Fruit fly (Drosophila melanogaster) whole organism, prepupa: ENCODE results near the gene ninaC.
A peak's percentile ranks its signal among the peaks of the same experiment; 100 is the strongest.

ENCODE experiments used
- Blimp-1 ChIP-seq: fragments of 200-800 bp; sonication (Bioruptor generic); optimal IDR thresholded peaks from 3 replicates; lab custom pipeline; 2017; ENCODE audit warnings: missing biosample characterization, missing genetic modification characterization, mild to moderate bottlenecking, moderate library complexity, missing genetic modification reagents
- CG10669 ChIP-seq: fragments of 200-800 bp; sonication (Bioruptor generic); optimal IDR thresholded peaks from 3 replicates; lab custom pipeline; 2018; ENCODE audit warnings: missing biosample characterization, mild to moderate bottlenecking, missing genetic modification characterization, moderate library complexity
- CG11762 ChIP-seq: fragments of 200-800 bp; sonication (Bioruptor generic); optimal IDR thresholded peaks from 3 replicates; lab custom pipeline; 2016; ENCODE audit warnings: missing biosample characterization, missing genetic modification characterization; ENCODE audit not compliant: insufficient read depth
- CG15336 ChIP-seq: fragments of 200-800 bp; sonication (Bioruptor generic); IDR thresholded peaks from 2 replicates; pipeline ENCODE4 v1.3.6; 2022; ENCODE audit warnings: missing biosample characterization, missing genetic modification characterization
- CG1621 ChIP-seq: fragments of 200-800 bp; sonication (Bioruptor generic); optimal IDR thresholded peaks from 3 replicates; lab custom pipeline; 2018; ENCODE audit warnings: missing biosample characterization, mild to moderate bottlenecking, missing genetic modification characterization
- CG16779 ChIP-seq: fragments of 200-800 bp; sonication (Bioruptor generic); optimal IDR thresholded peaks from 3 replicates; lab custom pipeline; 2017; ENCODE audit warnings: missing biosample characterization, mild to moderate bottlenecking, missing genetic modification characterization
- CG3032 ChIP-seq: fragments of 200-800 bp; optimal IDR thresholded peaks from 2 replicates; lab custom pipeline; 2019; ENCODE audit warnings: missing biosample characterization, mild to moderate bottlenecking, missing genetic modification characterization, moderate library complexity
- CG31627 ChIP-seq: fragments of 200-800 bp; sonication (Bioruptor generic); optimal IDR thresholded peaks from 3 replicates; lab custom pipeline; 2016; ENCODE audit warnings: missing biosample characterization, missing genetic modification characterization
- CG32006 ChIP-seq: fragments of 200-800 bp; sonication (Bioruptor generic); optimal IDR thresholded peaks from 3 replicates; lab custom pipeline; 2017; ENCODE audit warnings: missing biosample characterization, mild to moderate bottlenecking, missing genetic modification characterization
- CG34406 ChIP-seq: fragments of 200-800 bp; sonication (Bioruptor generic); optimal IDR thresholded peaks from 3 replicates; lab custom pipeline; 2016; ENCODE audit warnings: missing biosample characterization, missing genetic modification characterization
- CG3919 ChIP-seq: fragments of 200-800 bp; sonication (Bioruptor generic); optimal IDR thresholded peaks from 3 replicates; lab custom pipeline; 2016; ENCODE audit warnings: missing biosample characterization, missing genetic modification characterization
- CG4318 ChIP-seq: fragments of 200-800 bp; sonication (Bioruptor generic); optimal IDR thresholded peaks from 3 replicates; lab custom pipeline; 2017; ENCODE audit warnings: missing biosample characterization, mild to moderate bottlenecking, missing genetic modification characterization
- CG6163 ChIP-seq: fragments of 200-800 bp; sonication (Bioruptor generic); IDR thresholded peaks from 3 replicates; pipeline ENCODE4 v1.3.6; 2022; ENCODE audit warnings: missing biosample characterization, missing genetic modification characterization
- CG6276 ChIP-seq: fragments of 200-800 bp; sonication (Bioruptor generic); optimal IDR thresholded peaks from 2 replicates; lab custom pipeline; 2017; ENCODE audit warnings: missing biosample characterization, mild to moderate bottlenecking, missing genetic modification characterization
- CG6792 ChIP-seq: fragments of 200-800 bp; sonication (Bioruptor generic); optimal IDR thresholded peaks from 3 replicates; lab custom pipeline; 2016; ENCODE audit warnings: missing biosample characterization, missing genetic modification characterization
- CG6808 ChIP-seq: fragments of 200-800 bp; sonication (Bioruptor generic); optimal IDR thresholded peaks from 3 replicates; lab custom pipeline; 2017; ENCODE audit warnings: missing biosample characterization, missing genetic modification characterization, mild to moderate bottlenecking, moderate library complexity, missing genetic modification reagents
- CG6854 ChIP-seq: fragments of 200-800 bp; sonication (Bioruptor generic); optimal IDR thresholded peaks from 2 replicates; lab custom pipeline; 2017; ENCODE audit warnings: missing biosample characterization, mild to moderate bottlenecking, missing genetic modification characterization
- CG8119 ChIP-seq: fragments of 200-800 bp; sonication (Bioruptor generic); IDR thresholded peaks from 3 replicates; pipeline ENCODE4 v1.3.6; 2022; ENCODE audit warnings: missing biosample characterization, missing genetic modification characterization
- CG8319 ChIP-seq: fragments of 200-800 bp; sonication (Bioruptor generic); optimal IDR thresholded peaks from 3 replicates; lab custom pipeline; 2016; ENCODE audit warnings: missing biosample characterization, missing genetic modification characterization
- Eip75B ChIP-seq: fragments of 200-800 bp; sonication (Bioruptor generic); optimal IDR thresholded peaks from 3 replicates; lab custom pipeline; 2016; ENCODE audit warnings: missing biosample characterization, missing genetic modification characterization
- Eip93F ChIP-seq: fragments of 200-800 bp; sonication (Bioruptor generic); optimal IDR thresholded peaks from 2 replicates; lab custom pipeline; 2016; ENCODE audit warnings: missing biosample characterization, mild to moderate bottlenecking, missing genetic modification characterization
- Ets21C ChIP-seq: fragments of 200-800 bp; sonication (Bioruptor generic); optimal IDR thresholded peaks from 3 replicates; lab custom pipeline; 2016; ENCODE audit warnings: missing biosample characterization, missing genetic modification characterization
- Ets96B ChIP-seq: fragments of 200-800 bp; optimal IDR thresholded peaks from 2 replicates; lab custom pipeline; 2019; ENCODE audit warnings: missing biosample characterization, mild to moderate bottlenecking, missing genetic modification characterization, moderate library complexity
- Gug ChIP-seq: fragments of 200-800 bp; sonication (Bioruptor generic); IDR thresholded peaks from 2 replicates; pipeline ENCODE4 v1.3.6; 2022; ENCODE audit warnings: missing biosample characterization, missing genetic modification characterization
- Hr38 ChIP-seq: sonication (Bioruptor generic); optimal IDR thresholded peaks from 2 replicates; lab custom pipeline; 2016; ENCODE audit warnings: missing biosample characterization, missing genetic modification characterization
- Hr39 ChIP-seq: fragments of 200-800 bp; sonication (Bioruptor generic); optimal IDR thresholded peaks from 2 replicates; lab custom pipeline; 2016; ENCODE audit warnings: missing biosample characterization, missing genetic modification characterization
- Met ChIP-seq: fragments of 200-800 bp; sonication (Bioruptor generic); optimal IDR thresholded peaks from 3 replicates; lab custom pipeline; 2016; ENCODE audit warnings: missing biosample characterization, missing genetic modification characterization
- OdsH ChIP-seq: fragments of 200-800 bp; sonication (Bioruptor generic); optimal IDR thresholded peaks from 3 replicates; lab custom pipeline; 2016; ENCODE audit warnings: missing biosample characterization, missing genetic modification characterization
- Sox102F ChIP-seq: fragments of 200-800 bp; sonication (Bioruptor generic); optimal IDR thresholded peaks from 2 replicates; lab custom pipeline; 2016; ENCODE audit warnings: missing biosample characterization, mild to moderate bottlenecking, missing genetic modification characterization
- Sox14 ChIP-seq: fragments of 200-800 bp; sonication (Bioruptor generic); optimal IDR thresholded peaks from 3 replicates; lab custom pipeline; 2016; ENCODE audit warnings: missing biosample characterization, missing genetic modification characterization
- achi ChIP-seq: fragments of 200-800 bp; sonication (Bioruptor generic); optimal IDR thresholded peaks from 3 replicates; lab custom pipeline; 2016; ENCODE audit warnings: missing biosample characterization, missing genetic modification characterization
- acj6 ChIP-seq: fragments of 200-800 bp; sonication (Bioruptor generic); optimal IDR thresholded peaks from 3 replicates; lab custom pipeline; 2016; ENCODE audit warnings: missing biosample characterization, missing genetic modification characterization
- cyc ChIP-seq: fragments of 200-800 bp; sonication (Bioruptor generic); optimal IDR thresholded peaks from 3 replicates; lab custom pipeline; 2016; ENCODE audit warnings: missing biosample characterization, missing genetic modification characterization
- dsx ChIP-seq: fragments of 200-800 bp; optimal IDR thresholded peaks from 3 replicates; lab custom pipeline; 2019; ENCODE audit warnings: missing biosample characterization, mild to moderate bottlenecking, missing genetic modification characterization, moderate library complexity; ENCODE audit not compliant: poor library complexity, severe bottlenecking
- esn ChIP-seq: fragments of 200-800 bp; sonication (Bioruptor generic); optimal IDR thresholded peaks from 2 replicates; lab custom pipeline; 2016; ENCODE audit warnings: missing biosample characterization, mild to moderate bottlenecking, missing genetic modification characterization, moderate library complexity
- fd59A ChIP-seq: fragments of 200-800 bp; sonication (Bioruptor generic); optimal IDR thresholded peaks from 2 replicates; lab custom pipeline; 2017; ENCODE audit warnings: missing biosample characterization, mild to moderate bottlenecking, missing genetic modification characterization, missing genetic modification reagents
- fd85E ChIP-seq: fragments of 200-800 bp; sonication (Bioruptor generic); optimal IDR thresholded peaks from 3 replicates; lab custom pipeline; 2016; ENCODE audit warnings: missing biosample characterization, missing genetic modification characterization
- fkh ChIP-seq: fragments of 200-800 bp; sonication (Bioruptor generic); optimal IDR thresholded peaks from 3 replicates; lab custom pipeline; 2017; ENCODE audit warnings: missing biosample characterization, mild to moderate bottlenecking, missing genetic modification characterization, moderate library complexity
- salr ChIP-seq, 2 experiments: fragments of 200-800 bp; sonication (Bioruptor generic); optimal IDR thresholded peaks; 3 replicates each; lab custom pipeline; 2016 to 2018; ENCODE audit warnings: missing biosample characterization in 2 of 2, missing genetic modification characterization in 2 of 2, mild to moderate bottlenecking in 1 of 2
- spab ChIP-seq: fragments of 200-800 bp; sonication (Bioruptor generic); optimal IDR thresholded peaks from 2 replicates; lab custom pipeline; 2017; ENCODE audit warnings: missing biosample characterization, mild to moderate bottlenecking, missing genetic modification characterization, missing genetic modification reagents
- vri ChIP-seq: fragments of 200-800 bp; sonication (Bioruptor generic); optimal IDR thresholded peaks from 3 replicates; lab custom pipeline; 2016; ENCODE audit warnings: missing biosample characterization, mild to moderate bottlenecking, missing genetic modification characterization

Gene ninaC

DNA sequence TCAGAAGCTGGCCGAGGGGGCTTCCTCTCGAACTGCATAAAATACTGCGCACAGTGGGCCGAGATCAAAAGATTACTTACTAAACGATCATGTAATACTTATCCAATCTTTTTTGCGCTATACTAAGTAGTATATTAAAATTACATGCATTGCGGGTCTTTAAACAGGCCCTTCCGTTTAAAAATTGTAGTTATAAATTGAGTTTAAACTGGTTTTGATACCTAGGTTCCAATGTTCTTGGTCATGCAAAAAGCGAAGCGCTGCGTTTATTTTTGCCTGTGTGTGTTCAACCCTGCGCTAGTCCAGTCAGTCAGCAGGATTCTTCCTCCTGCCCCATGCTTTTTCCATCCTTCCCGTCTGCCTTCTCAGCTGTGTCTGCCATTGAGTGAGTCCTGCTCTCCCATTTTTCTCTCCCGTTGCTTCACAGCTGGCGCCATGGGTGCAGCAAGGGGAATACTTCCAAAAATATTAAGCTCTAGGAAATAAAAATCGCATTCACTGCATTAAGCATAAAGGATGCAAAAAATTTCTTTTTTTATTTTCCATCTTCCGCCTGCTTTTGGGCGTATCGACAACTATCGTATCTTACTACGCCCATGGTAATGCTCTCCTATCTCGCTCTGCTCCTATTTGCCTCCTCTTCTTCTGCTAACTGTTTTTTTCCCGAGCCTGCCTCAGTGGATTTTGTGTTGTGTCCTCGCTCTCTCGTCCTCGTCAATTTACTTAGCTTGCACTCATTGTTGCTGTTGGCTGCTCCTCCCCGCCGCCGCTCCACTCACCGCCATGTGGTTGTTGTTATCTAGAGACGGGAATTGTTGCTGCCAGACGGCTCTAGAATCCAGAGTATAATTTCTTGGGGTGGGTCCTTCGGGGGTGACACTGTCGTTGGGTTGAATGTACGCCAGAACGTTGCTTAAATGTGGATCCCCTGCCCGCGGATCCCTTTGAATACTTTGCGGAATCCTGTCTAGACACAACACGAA lies 43.1 kb downstream of the ninaC start (continued):
- TF ChIP-seq CG8319 (GFP tag; lab: Kevin White, UChicago), result peak; percentile 72
- TF ChIP-seq CG10669 (GFP tag; lab: Kevin White, UChicago), result peak; percentile 91
- TF ChIP-seq CG32006 (GFP tag; lab: Kevin White, UChicago), result peak; percentile 80
- peak; percentile 85 for TF ChIP-seq dsx (GFP tag; lab: Kevin White, UChicago)
- TF ChIP-seq Eip93F, result peak; percentile 66
- peak; percentile 85 for TF ChIP-seq CG6792 (GFP tag; lab: Kevin White, UChicago)
- peak; percentile 70 for TF ChIP-seq CG16779 (tag; lab: Kevin White, UChicago)
- peak; percentile 80 for TF ChIP-seq Eip75B (GFP tag; lab: Kevin White, UChicago)
- no peak for TF ChIP-seq fkh (GFP tag; lab: Kevin White, UChicago)
- peak; percentile 92 for TF ChIP-seq CG3032 (tag; lab: Kevin White, UChicago)
- peak; percentile 79 for TF ChIP-seq CG15336 (GFP tag; lab: Robert Waterston, UW)
- TF ChIP-seq OdsH (GFP tag; lab: Kevin White, UChicago), result peak; percentile 91
- peak; percentile 85 for TF ChIP-seq achi (GFP tag; lab: Kevin White, UChicago)
- TF ChIP-seq salr (GFP tag; optimal IDR thresholded peaks at IDR 0.05; lab: Kevin White, UChicago), result peak; percentile 63 to 90
- TF ChIP-seq esn (GFP tag; lab: Kevin White, UChicago), result peak; percentile 88
- peak; percentile 75 for TF ChIP-seq Sox14
- TF ChIP-seq Met, result peak; percentile 88
- peak; percentile 77 for TF ChIP-seq Ets21C
- TF ChIP-seq CG4318 (GFP tag; lab: Kevin White, UChicago), result peak; percentile 57
- TF ChIP-seq Hr39, result peak; percentile 77
- peak; percentile 94 for TF ChIP-seq fd59A (GFP tag; lab: Kevin White, UChicago)
- peak; percentile 74 for TF ChIP-seq CG31627 (GFP tag; lab: Kevin White, UChicago)
- peak; percentile 94 for TF ChIP-seq CG1621 (tag; lab: Kevin White, UChicago)
- TF ChIP-seq acj6 (GFP tag; lab: Kevin White, UChicago), result peak; percentile 83

DNA sequence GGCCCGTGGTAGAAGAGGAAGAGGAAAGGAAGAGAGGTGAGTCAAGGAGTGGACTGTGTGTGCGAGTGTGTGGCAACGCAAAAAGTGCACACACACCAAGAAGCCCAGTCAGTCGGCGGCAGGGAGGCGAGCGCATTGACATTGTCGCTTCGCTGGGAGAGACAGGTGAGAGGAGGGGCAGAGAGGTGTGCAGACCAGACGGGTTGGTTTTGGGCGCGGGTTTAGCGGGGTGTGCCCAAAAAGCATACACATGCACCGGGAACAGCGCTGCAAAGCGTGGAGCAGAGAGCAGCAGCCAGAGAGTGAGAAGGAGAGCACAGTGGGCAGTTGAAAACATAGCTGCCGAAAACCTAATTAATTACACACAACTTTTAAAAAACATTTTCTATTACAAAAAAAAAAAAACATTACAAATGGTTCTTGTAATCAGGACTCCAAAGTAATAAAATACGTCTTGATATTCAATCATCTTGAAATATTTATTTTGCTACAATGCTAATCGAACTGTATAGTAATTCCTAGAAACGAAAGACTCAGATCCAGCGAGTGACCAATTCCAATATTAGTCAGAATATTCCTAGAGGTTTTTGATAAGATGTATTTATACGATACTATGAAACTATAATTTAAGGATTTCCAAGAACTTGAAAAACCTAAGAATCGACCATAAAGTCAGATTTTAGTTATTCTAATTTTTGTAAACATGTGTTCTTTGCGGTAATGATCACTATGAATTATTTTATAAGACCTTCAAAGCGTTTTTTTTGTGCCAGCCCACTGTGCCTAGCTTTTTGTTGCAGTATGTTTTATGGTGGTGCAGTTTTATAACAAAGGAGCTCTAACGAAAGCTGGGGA lies 45.2 kb downstream of the ninaC start:
- peak; percentile 74 for TF ChIP-seq CG6808 (GFP tag; lab: Kevin White, UChicago)
- peak; percentile 34 for TF ChIP-seq CG6854 (GFP tag; lab: Kevin White, UChicago)
- peak; percentile 69 for TF ChIP-seq cyc (GFP tag; lab: Kevin White, UChicago)
- peak; percentile 81 for TF ChIP-seq CG34406 (GFP tag; lab: Kevin White, UChicago)
- peak; percentile 78 for TF ChIP-seq acj6 (GFP tag; lab: Kevin White, UChicago)
- TF ChIP-seq vri (GFP tag; lab: Kevin White, UChicago), result peak; percentile 48
- peak; percentile 70 for TF ChIP-seq achi (GFP tag; lab: Kevin White, UChicago)
- TF ChIP-seq CG8119, result peak; percentile 70; the same call in 2 of the 3 replicates
- TF ChIP-seq OdsH (GFP tag; lab: Kevin White, UChicago), result peak; percentile 75
- TF ChIP-seq dsx (GFP tag; lab: Kevin White, UChicago), result peak; percentile 98
- TF ChIP-seq CG3919 (GFP tag; lab: Kevin White, UChicago), result peak; percentile 70
- TF ChIP-seq CG11762 (GFP tag; lab: Kevin White, UChicago), result peak; percentile 55
- TF ChIP-seq CG4318 (GFP tag; lab: Kevin White, UChicago), result peak; percentile 85
- peak; percentile 86 for TF ChIP-seq CG31627 (GFP tag; lab: Kevin White, UChicago)
- TF ChIP-seq CG6163 (GFP tag; lab: Robert Waterston, UW), result peak; percentile 89
- TF ChIP-seq fkh (GFP tag; lab: Kevin White, UChicago), result no peak
- no peak for TF ChIP-seq fd85E
- TF ChIP-seq Hr38, result no peak
- peak; percentile 83 for TF ChIP-seq CG6276 (GFP tag; lab: Kevin White, UChicago)
- peak; percentile 66 for TF ChIP-seq CG3032 (tag; lab: Kevin White, UChicago)
- peak; percentile 64 for TF ChIP-seq Blimp-1 (GFP tag; lab: Kevin White, UChicago)
- peak; percentile 77 for TF ChIP-seq CG15336 (GFP tag; lab: Robert Waterston, UW)
- peak; percentile 75 for TF ChIP-seq Met
- TF ChIP-seq Sox14, result peak; percentile 53
- peak; percentile 51 for TF ChIP-seq Sox102F (GFP tag; lab: Kevin White, UChicago)
- TF ChIP-seq Gug (GFP tag; lab: Robert Waterston, UW), result peak; percentile 42; the same call in 1 of the 2 replicates
- peak; percentile 74 for TF ChIP-seq CG6792 (GFP tag; lab: Kevin White, UChicago)
- peak; percentile 41 for TF ChIP-seq CG1621 (tag; lab: Kevin White, UChicago)
- peak; percentile 41 for TF ChIP-seq CG10669 (GFP tag; lab: Kevin White, UChicago)
- TF ChIP-seq Ets96B (tag; lab: Kevin White, UChicago), result peak; percentile 33
- peak; percentile 62 for TF ChIP-seq CG16779 (tag; lab: Kevin White, UChicago)
- peak in 1 of 2 experiments; percentile 91 for TF ChIP-seq salr (GFP tag; optimal IDR thresholded peaks at IDR 0.05; lab: Kevin White, UChicago)
- TF ChIP-seq spab (GFP tag; lab: Kevin White, UChicago), result peak; percentile 72
- TF ChIP-seq Ets21C, result peak; percentile 71
